Worm (Caenorhabditis elegans) whole organism, L2 larva: ENCODE data around the gene rhi-1.

Experiments
- C34F6.9 ChIP-seq: fragments of 150-350 bp; optimal IDR thresholded peaks from 2 replicates; lab custom pipeline; 2014; ENCODE audit warnings: missing biosample characterization, missing genetic modification characterization
- F13H6.1 ChIP-seq: sonication (generic microtip); optimal IDR thresholded peaks from 2 replicates; lab custom pipeline; 2016; ENCODE audit warnings: missing genetic modification characterization, missing compliant biosample characterization
- R02D3.7 ChIP-seq: fragments of 150-350 bp; optimal IDR thresholded peaks from 2 replicates; lab custom pipeline; 2014; ENCODE audit warnings: missing biosample characterization, missing genetic modification characterization
- Y55F3AM.14 ChIP-seq: fragments of 200-800 bp; sonication (Bioruptor generic); optimal IDR thresholded peaks from 2 replicates; lab custom pipeline; 2018; ENCODE audit warnings: mild to moderate bottlenecking, missing genetic modification characterization, missing compliant biosample characterization
- ZK546.5 ChIP-seq: sonication (generic microtip); optimal IDR thresholded peaks from 2 replicates; lab custom pipeline; 2017; ENCODE audit warnings: missing biosample characterization, missing genetic modification characterization
- alr-1 ChIP-seq: fragments of 150-350 bp; optimal IDR thresholded peaks from 2 replicates; lab custom pipeline; 2014; ENCODE audit warnings: missing biosample characterization, missing genetic modification characterization
- aly-2 ChIP-seq: fragments of 150-350 bp; optimal IDR thresholded peaks from 2 replicates; lab custom pipeline; 2014; ENCODE audit warnings: missing biosample characterization, missing genetic modification characterization
- ama-1 ChIP-seq: fragments of 150-350 bp; optimal IDR thresholded peaks from 2 replicates; lab custom pipeline; 2018; ENCODE audit warnings: inconsistent platforms
- blmp-1 ChIP-seq: sonication (generic microtip); optimal IDR thresholded peaks from 2 replicates; lab custom pipeline; 2017; ENCODE audit warnings: missing genetic modification characterization, mild to moderate bottlenecking, missing compliant biosample characterization, antibody characterized with exemption, moderate library complexity; ENCODE audit not compliant: insufficient read depth
- ceh-82 ChIP-seq: fragments of 150-350 bp; optimal IDR thresholded peaks from 2 replicates; lab custom pipeline; 2014; ENCODE audit warnings: missing biosample characterization, missing genetic modification characterization
- crh-2 ChIP-seq: sonication (generic microtip); optimal IDR thresholded peaks from 2 replicates; lab custom pipeline; 2017; ENCODE audit warnings: missing biosample characterization, missing genetic modification characterization
- dmd-4 ChIP-seq: sonication (generic microtip); optimal IDR thresholded peaks from 2 replicates; lab custom pipeline; 2017; ENCODE audit warnings: missing biosample characterization, missing genetic modification characterization
- egl-27 ChIP-seq: sonication (generic microtip); optimal IDR thresholded peaks from 3 replicates; lab custom pipeline; 2017; ENCODE audit warnings: missing biosample characterization, missing genetic modification reagents, missing genetic modification characterization
- elt-1 ChIP-seq: fragments of 150-350 bp; optimal IDR thresholded peaks from 2 replicates; lab custom pipeline; 2014; ENCODE audit warnings: missing biosample characterization, missing genetic modification characterization
- fos-1 ChIP-seq: fragments of 150-350 bp; optimal IDR thresholded peaks from 2 replicates; lab custom pipeline; 2014; ENCODE audit warnings: missing biosample characterization, missing genetic modification characterization
- gmeb-1 ChIP-seq: fragments of 150-350 bp; optimal IDR thresholded peaks from 2 replicates; lab custom pipeline; 2014; ENCODE audit warnings: missing biosample characterization, missing genetic modification characterization
- lin-11 ChIP-seq: fragments of 150-350 bp; sonication (generic microtip); optimal IDR thresholded peaks from 2 replicates; lab custom pipeline; 2014; ENCODE audit warnings: missing biosample characterization, missing genetic modification characterization, inconsistent platforms, mixed read lengths
- lin-13 ChIP-seq: fragments of 150-350 bp; optimal IDR thresholded peaks from 2 replicates; lab custom pipeline; 2014; ENCODE audit warnings: missing biosample characterization, missing genetic modification reagents, missing genetic modification characterization
- lin-39 ChIP-seq: fragments of 150-350 bp; optimal IDR thresholded peaks from 2 replicates; lab custom pipeline; 2014; ENCODE audit warnings: missing biosample characterization, missing genetic modification reagents, missing genetic modification characterization
- lsy-2 ChIP-seq, 2 experiments: fragments of 150-350 bp in 1 of 2; sonication (generic microtip) in 1 of 2; optimal IDR thresholded peaks; 2 replicates each; lab custom pipeline; 2014 to 2017; ENCODE audit warnings: missing biosample characterization in 2 of 2, missing genetic modification characterization in 2 of 2
- mab-5 ChIP-seq: fragments of 150-350 bp; optimal IDR thresholded peaks from 2 replicates; lab custom pipeline; 2014; ENCODE audit warnings: missing biosample characterization, missing genetic modification characterization
- mbf-1 ChIP-seq: sonication (generic microtip); optimal IDR thresholded peaks from 2 replicates; lab custom pipeline; 2017; ENCODE audit warnings: missing biosample characterization, missing genetic modification characterization
- mdl-1 ChIP-seq, 2 experiments: fragments of 150-350 bp in 1 of 2; sonication (generic microtip) in 1 of 2; optimal IDR thresholded peaks; 2 replicates each; lab custom pipeline; 2017; ENCODE audit warnings: missing biosample characterization in 2 of 2, missing genetic modification characterization in 2 of 2
- nhr-10 ChIP-seq: sonication (generic microtip); optimal IDR thresholded peaks from 2 replicates; lab custom pipeline; 2017; ENCODE audit warnings: missing biosample characterization, missing genetic modification characterization
- nhr-129 ChIP-seq: fragments of 150-350 bp; optimal IDR thresholded peaks from 2 replicates; lab custom pipeline; 2014; ENCODE audit warnings: missing biosample characterization, missing genetic modification characterization
- nhr-21 ChIP-seq: fragments of 150-350 bp; optimal IDR thresholded peaks from 2 replicates; lab custom pipeline; 2014; ENCODE audit warnings: missing biosample characterization, missing genetic modification characterization
- nhr-23 ChIP-seq: fragments of 150-350 bp; optimal IDR thresholded peaks from 2 replicates; lab custom pipeline; 2014; ENCODE audit warnings: missing biosample characterization, missing genetic modification reagents, missing genetic modification characterization
- nhr-237 ChIP-seq: fragments of 150-350 bp; optimal IDR thresholded peaks from 2 replicates; lab custom pipeline; 2014; ENCODE audit warnings: missing biosample characterization, missing genetic modification characterization
- nhr-25 ChIP-seq: fragments of 150-350 bp; sonication (generic microtip); optimal IDR thresholded peaks from 3 replicates; lab custom pipeline; 2014; ENCODE audit warnings: missing biosample characterization, missing genetic modification characterization
- nhr-6 ChIP-seq: fragments of 150-350 bp; optimal IDR thresholded peaks from 2 replicates; lab custom pipeline; 2014; ENCODE audit warnings: missing biosample characterization, missing genetic modification characterization
- nhr-77 ChIP-seq: fragments of 150-350 bp; optimal IDR thresholded peaks from 2 replicates; lab custom pipeline; 2014; ENCODE audit warnings: missing biosample characterization, missing genetic modification characterization
- sem-4 ChIP-seq: fragments of 150-350 bp; optimal IDR thresholded peaks from 2 replicates; lab custom pipeline; 2014; ENCODE audit warnings: missing biosample characterization, missing genetic modification reagents, missing genetic modification characterization
- skn-1 ChIP-seq: sonication (generic microtip); optimal IDR thresholded peaks from 2 replicates; lab custom pipeline; 2017; ENCODE audit warnings: missing biosample characterization, missing genetic modification characterization
- sma-3 ChIP-seq: sonication (generic microtip); optimal IDR thresholded peaks from 2 replicates; lab custom pipeline; 2016; ENCODE audit warnings: missing genetic modification reagents, missing genetic modification characterization, missing compliant biosample characterization
- sma-9 ChIP-seq, 2 experiments: fragments of 150-350 bp in 1 of 2; sonication (generic microtip) in 1 of 2; optimal IDR thresholded peaks; 2 replicates each; lab custom pipeline; 2014 to 2016; ENCODE audit warnings: missing genetic modification characterization in 2 of 2, mild to moderate bottlenecking in 1 of 2, missing biosample characterization in 1 of 2, missing compliant biosample characterization in 1 of 2, missing genetic modification reagents in 1 of 2, moderate library complexity in 1 of 2
- unc-62 ChIP-seq: fragments of 150-350 bp; optimal IDR thresholded peaks from 2 replicates; lab custom pipeline; 2014; ENCODE audit warnings: missing biosample characterization, missing genetic modification reagents, missing genetic modification characterization
- ztf-1 ChIP-seq: fragments of 200-800 bp; sonication (Bioruptor generic); conservative IDR thresholded peaks from 2 replicates; pipeline ENCODE4 v1.3.6; 2022; ENCODE audit warnings: missing genetic modification characterization, missing compliant biosample characterization
- ztf-11 ChIP-seq: sonication (generic microtip); optimal IDR thresholded peaks from 2 replicates; lab custom pipeline; 2017; ENCODE audit warnings: missing biosample characterization, missing genetic modification characterization
- ztf-4 ChIP-seq: fragments of 150-350 bp; optimal IDR thresholded peaks from 2 replicates; lab custom pipeline; 2014; ENCODE audit warnings: missing biosample characterization, missing genetic modification characterization

The rhi-1 gene

DNA sequence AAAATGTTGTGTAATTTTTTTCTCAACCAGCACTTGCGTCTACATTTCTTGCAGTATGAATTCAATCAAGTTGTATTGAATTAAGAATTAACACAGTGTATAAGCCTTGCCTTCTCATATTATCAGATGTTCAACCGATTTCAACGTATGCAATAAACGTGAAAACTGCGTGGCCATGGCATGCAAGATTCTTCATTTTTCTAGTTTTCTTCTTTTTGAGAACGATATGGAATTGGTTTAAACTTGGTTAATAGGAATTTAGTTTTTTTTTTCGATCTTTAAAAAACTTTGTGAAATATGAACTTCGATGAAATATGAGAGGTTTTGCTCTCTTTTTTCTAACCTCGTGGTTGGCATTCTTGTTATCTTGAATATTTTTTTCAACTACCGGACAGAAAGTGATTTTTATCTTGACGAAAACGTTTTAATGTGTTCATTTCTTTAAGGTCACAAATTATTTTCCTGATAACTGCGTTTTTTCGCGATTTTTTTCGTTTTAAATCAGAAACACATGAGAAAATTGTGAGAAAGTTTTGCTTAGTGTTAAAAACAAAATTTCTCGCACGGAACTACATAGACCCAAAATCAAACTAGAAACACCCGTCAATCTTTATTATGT is 22.2 kb downstream of the rhi-1 start:
- TF ChIP-seq fos-1, result peak; percentile 26
- TF ChIP-seq lsy-2 (tag; optimal IDR thresholded peaks at IDR 0.05; lab: Kevin White, UChicago), result peak in 1 of 2 experiments; percentile 11
- no peak for TF ChIP-seq C34F6.9 (tag; lab: Kevin White, UChicago)
- no peak for TF ChIP-seq sma-3 (GFP tag; lab: Kevin White, UChicago)
- no peak for TF ChIP-seq lin-13 (GFP tag; lab: Kevin White, UChicago)
- peak; percentile 31 for TF ChIP-seq crh-2 (tag; lab: Kevin White, UChicago)
- peak; percentile 31 for TF ChIP-seq sma-9 (GFP tag; optimal IDR thresholded peaks at IDR 0.05; lab: Kevin White, UChicago)
- TF ChIP-seq sma-9 (tag; optimal IDR thresholded peaks at IDR 0.05; lab: Kevin White, UChicago), result no peak

DNA sequence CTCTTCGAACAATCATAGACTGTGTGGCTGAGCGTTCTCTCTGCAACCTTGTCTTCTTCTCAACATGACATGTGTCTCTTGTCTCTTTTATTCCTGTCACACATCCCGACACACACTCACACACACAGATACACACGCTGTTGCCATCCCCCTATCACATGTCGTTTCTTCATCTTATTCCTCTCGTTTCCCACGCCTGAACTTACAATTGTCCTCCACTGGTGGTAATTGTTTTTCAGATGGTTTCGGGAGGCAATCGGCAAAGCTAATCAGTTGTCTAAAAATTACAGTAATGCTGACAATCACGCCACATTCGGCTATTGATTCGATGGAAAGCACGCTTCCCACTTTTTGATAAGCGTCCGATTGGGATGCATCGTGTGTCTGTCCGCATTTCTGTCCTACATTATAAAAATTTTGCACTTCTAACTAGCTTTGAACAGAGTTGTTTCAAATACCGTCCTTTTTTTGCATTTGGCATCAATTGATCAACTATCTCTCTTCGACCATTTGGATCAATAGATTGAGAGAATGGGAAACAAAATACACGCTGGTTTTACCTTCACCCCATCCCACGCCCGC is 23.9 kb downstream of the rhi-1 start, which contains the start of gene nhr-35:
Gene nhr-35 (plus strand): TSS at position 532 of the 582 bp plus-strand sequence.
- TF ChIP-seq nhr-6 (tag; lab: Kevin White, UChicago) (peak; percentile 39), nhr-25 (tag; lab: Kevin White, UChicago) (peak; percentile 87), ama-1 (lab: Kevin White, UChicago) (peak; percentile 3), R02D3.7 (tag; lab: Kevin White, UChicago) (no peak), mdl-1 (tag; optimal IDR thresholded peaks at IDR 0.05; lab: Kevin White, UChicago) (peak; percentile 50 to 57), alr-1 (tag; lab: Kevin White, UChicago) (no peak), nhr-129 (tag; lab: Kevin White, UChicago) (peak; percentile 94), lsy-2 (tag; optimal IDR thresholded peaks at IDR 0.05; lab: Kevin White, UChicago) (peak in 1 of 2 experiments; percentile 57), ztf-4 (tag; lab: Kevin White, UChicago) (peak; percentile 23), fos-1 (peak; percentile 66), mab-5 (tag; lab: Kevin White, UChicago) (no peak), sma-9 (GFP tag; optimal IDR thresholded peaks at IDR 0.05; lab: Kevin White, UChicago) (peak; percentile 95), sma-9 (tag; optimal IDR thresholded peaks at IDR 0.05; lab: Kevin White, UChicago) (no peak), nhr-10 (tag; lab: Kevin White, UChicago) (peak; percentile 18), egl-27 (tag; lab: Kevin White, UChicago) (no peak), sem-4 (tag; lab: Kevin White, UChicago) (no peak), nhr-77 (tag; lab: Kevin White, UChicago) (no peak), gmeb-1 (peak; percentile 63), Y55F3AM.14 (GFP tag; lab: Kevin White, UChicago) (peak; percentile 34), mbf-1 (no peak), ZK546.5 (tag; lab: Kevin White, UChicago) (no peak), sma-3 (GFP tag; lab: Kevin White, UChicago) (peak; percentile 71), aly-2 (no peak), ztf-1 (GFP tag; lab: Robert Waterston, UW) (no peak), crh-2 (tag; lab: Kevin White, UChicago) (peak; percentile 57), blmp-1 (peak; percentile 60), F13H6.1 (peak; percentile 82), nhr-23 (tag; lab: Kevin White, UChicago) (no peak), lin-13 (GFP tag; lab: Kevin White, UChicago) (no peak), C34F6.9 (tag; lab: Kevin White, UChicago) (peak; percentile 62), nhr-21 (peak; percentile 88)

DNA sequence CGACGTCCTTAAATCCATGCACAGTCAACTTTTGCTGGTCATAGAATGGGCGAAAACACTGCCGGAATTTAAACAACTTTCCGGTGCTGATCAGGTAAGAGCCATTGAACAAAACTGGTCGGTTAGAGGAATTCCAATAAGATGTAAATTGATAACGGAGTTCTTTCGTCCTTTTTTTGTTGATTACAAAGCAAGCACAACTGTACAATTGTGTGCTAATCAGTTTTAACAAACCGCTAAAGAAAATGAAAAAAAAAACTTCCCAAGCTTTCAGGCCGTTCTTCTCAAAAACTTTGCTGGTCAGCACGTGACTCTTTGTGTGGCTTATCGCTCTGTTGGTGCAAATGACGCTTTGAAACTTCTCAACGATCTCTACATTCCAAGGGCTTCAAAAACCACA is 25.8 kb downstream of the rhi-1 start:
- TF ChIP-seq ZK546.5 (tag; lab: Kevin White, UChicago), result no peak
- no peak for TF ChIP-seq lsy-2 (tag; optimal IDR thresholded peaks at IDR 0.05; lab: Kevin White, UChicago)
- TF ChIP-seq nhr-237, result no peak
- TF ChIP-seq blmp-1, result no peak
- no peak for TF ChIP-seq alr-1 (tag; lab: Kevin White, UChicago)
- TF ChIP-seq ztf-1 (GFP tag; lab: Robert Waterston, UW), result no peak
- TF ChIP-seq gmeb-1, result no peak
- TF ChIP-seq lin-39, result no peak
- TF ChIP-seq dmd-4 (tag; lab: Kevin White, UChicago), result no peak
- no peak for TF ChIP-seq C34F6.9 (tag; lab: Kevin White, UChicago)
- TF ChIP-seq elt-1, result no peak
- no peak for TF ChIP-seq skn-1 (tag; lab: Kevin White, UChicago)
- no peak for TF ChIP-seq ztf-11 (tag; lab: Kevin White, UChicago)
- TF ChIP-seq unc-62, result no peak
- TF ChIP-seq lin-11 (tag; lab: Kevin White, UChicago), result no peak
- no peak for TF ChIP-seq ama-1 (lab: Kevin White, UChicago)
- no peak for TF ChIP-seq sma-9 (GFP tag; optimal IDR thresholded peaks at IDR 0.05; lab: Kevin White, UChicago)
- no peak for TF ChIP-seq sma-9 (tag; optimal IDR thresholded peaks at IDR 0.05; lab: Kevin White, UChicago)
- no peak for TF ChIP-seq ceh-82 (tag; lab: Kevin White, UChicago)
- no peak for TF ChIP-seq R02D3.7 (tag; lab: Kevin White, UChicago)
